Fruit fly (Drosophila melanogaster) whole organism, adult: Measurements from ENCODE around the gene CG31869.

Source experiments
- CG1620 ChIP-seq: fragments of 200-800 bp; sonication (Bioruptor generic); optimal IDR thresholded peaks from 2 replicates; lab custom pipeline; 2016; ENCODE audit warnings: missing biosample characterization, missing genetic modification characterization
- CG33017 ChIP-seq: fragments of 200-800 bp; sonication (Bioruptor generic); optimal IDR thresholded peaks from 2 replicates; lab custom pipeline; 2018; ENCODE audit warnings: missing biosample characterization, mild to moderate bottlenecking, missing genetic modification characterization, moderate library complexity
- CG7045 ChIP-seq: fragments of 200-800 bp; sonication (Bioruptor generic); optimal IDR thresholded peaks from 2 replicates; lab custom pipeline; 2017; ENCODE audit warnings: missing biosample characterization, mild to moderate bottlenecking, missing genetic modification characterization
- Crg-1 ChIP-seq: fragments of 200-800 bp; sonication (Bioruptor generic); optimal IDR thresholded peaks from 2 replicates; lab custom pipeline; 2016; ENCODE audit warnings: missing biosample characterization, missing genetic modification characterization
- bab1 ChIP-seq: fragments of 200-800 bp; sonication (Bioruptor generic); optimal IDR thresholded peaks from 3 replicates; lab custom pipeline; 2019; ENCODE audit warnings: missing biosample characterization, mild to moderate bottlenecking, missing genetic modification characterization, moderate library complexity
- cic ChIP-seq: fragments of 200-800 bp; sonication (Bioruptor generic); optimal IDR thresholded peaks from 2 replicates; lab custom pipeline; 2017; ENCODE audit warnings: missing biosample characterization, mild to moderate bottlenecking, missing genetic modification characterization, moderate library complexity
- cnc ChIP-seq, 2 experiments: fragments of >200 bp; optimal IDR thresholded peaks; 2 replicates each; lab custom pipeline; 2017
- kay ChIP-seq: fragments of 200-800 bp; sonication (Bioruptor generic); peaks from one replicate; lab custom pipeline; 2016; ENCODE audit warnings: missing biosample characterization, missing genetic modification characterization, borderline replicate concordance
- ovo ChIP-seq: fragments of 200-800 bp; sonication (Bioruptor generic); optimal IDR thresholded peaks from 2 replicates; lab custom pipeline; 2016; ENCODE audit warnings: missing biosample characterization, missing genetic modification characterization

dm6 chr2L:10795731-10796130, 5.2 kb downstream of the CG31869 start:
- TF ChIP-seq cnc (optimal IDR thresholded peaks at IDR 0.05; lab: Kevin White, UChicago) (no peak), cic (GFP tag; lab: Kevin White, UChicago) (no peak), CG33017 (tag; lab: Kevin White, UChicago) (no peak), CG1620 (GFP tag; lab: Kevin White, UChicago) (no peak), kay (GFP tag; lab: Kevin White, UChicago) (no peak), bab1 (GFP tag; lab: Kevin White, UChicago) (no peak), Crg-1 (GFP tag; lab: Kevin White, UChicago) (no peak), ovo (GFP tag; lab: Kevin White, UChicago) (no peak), CG7045 (no peak)
